Fruit fly (Drosophila melanogaster): ENCODE data around the gene CG4367.

DNA sequence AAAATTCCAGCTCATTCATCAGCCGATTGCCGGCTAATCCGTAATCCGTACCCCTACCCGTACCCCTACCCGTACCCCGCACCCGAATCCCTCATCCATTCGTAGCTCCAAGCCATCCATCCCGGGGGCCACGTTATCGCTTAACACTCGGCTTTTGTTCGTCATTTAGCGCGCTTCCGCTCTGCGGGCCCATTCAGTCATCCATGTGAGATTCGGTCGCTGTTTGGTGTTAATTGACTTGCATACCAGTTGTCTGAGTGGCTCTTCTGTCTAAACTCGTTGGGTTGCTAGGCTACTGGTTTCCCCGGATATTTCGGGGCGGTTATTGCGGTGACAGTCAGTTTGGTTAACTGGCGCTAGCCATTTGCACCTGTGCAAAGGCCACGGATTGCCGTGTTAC is 6.6 kb upstream of the CG4367 start:
- TF ChIP-seq CG8319 (GFP tag; optimal IDR thresholded peaks at IDR 0.05) (no peak), Sox14 (GFP tag; optimal IDR thresholded peaks at IDR 0.05) (no peak), salr (GFP tag; optimal IDR thresholded peaks at IDR 0.05) (no peak), eg (GFP tag; IDR thresholded peaks at IDR 0.05) (no peak), Ets96B (tag; optimal IDR thresholded peaks at IDR 0.05) (no peak), Sox15 (GFP tag; optimal IDR thresholded peaks at IDR 0.05) (no peak)

Measured in whole organism, prepupa.